Fruit fly (Drosophila melanogaster) whole organism, embryonic: ENCODE results near the gene eEF1delta.
A peak's percentile ranks its signal among the peaks of the same experiment; 100 is the strongest.

Source experiments
- Bdp1 ChIP-seq: fragments of 200-800 bp; sonication (Bioruptor generic); optimal IDR thresholded peaks from 3 replicates; lab custom pipeline; 2016; ENCODE audit warnings: missing biosample characterization, missing genetic modification characterization
- CG10274 ChIP-seq: fragments of 200-800 bp; sonication (Bioruptor generic); optimal IDR thresholded peaks from 3 replicates; lab custom pipeline; 2017; ENCODE audit warnings: missing biosample characterization, mild to moderate bottlenecking, missing genetic modification characterization
- CG10431 ChIP-seq: fragments of 200-800 bp; sonication (Bioruptor generic); optimal IDR thresholded peaks from 3 replicates; lab custom pipeline; 2018; ENCODE audit warnings: missing biosample characterization, mild to moderate bottlenecking, missing genetic modification characterization
- CG10979 ChIP-seq: fragments of 200-800 bp; sonication (Bioruptor generic); optimal IDR thresholded peaks from 2 replicates; lab custom pipeline; 2018; ENCODE audit warnings: missing biosample characterization, mild to moderate bottlenecking, missing genetic modification characterization, moderate library complexity
- CG11398 ChIP-seq: fragments of 200-800 bp; sonication (Bioruptor generic); optimal IDR thresholded peaks from 2 replicates; lab custom pipeline; 2016; ENCODE audit warnings: missing biosample characterization, missing genetic modification characterization
- CG11696 ChIP-seq: fragments of 200-800 bp; sonication (Bioruptor generic); IDR thresholded peaks from 2 replicates; pipeline ENCODE4 v1.3.6; 2022; ENCODE audit warnings: missing biosample characterization, missing genetic modification characterization
- CG12659 ChIP-seq: fragments of 200-800 bp; sonication (Bioruptor generic); optimal IDR thresholded peaks from 3 replicates; lab custom pipeline; 2017; ENCODE audit warnings: mild to moderate bottlenecking, missing biosample characterization, missing genetic modification reagents, missing genetic modification characterization
- CG13624 ChIP-seq: fragments of 200-800 bp; sonication (Bioruptor generic); optimal IDR thresholded peaks from 2 replicates; lab custom pipeline; 2016; ENCODE audit warnings: missing biosample characterization, missing genetic modification characterization
- CG15073 ChIP-seq: fragments of 200-800 bp; sonication (Bioruptor generic); optimal IDR thresholded peaks from 2 replicates; lab custom pipeline; 2016; ENCODE audit warnings: missing biosample characterization, missing genetic modification characterization
- CG17912 ChIP-seq: fragments of 200-800 bp; sonication (Bioruptor generic); optimal IDR thresholded peaks from 2 replicates; lab custom pipeline; 2018; ENCODE audit warnings: missing biosample characterization, mild to moderate bottlenecking, missing genetic modification characterization
- CG18599 ChIP-seq: fragments of 200-800 bp; sonication (Bioruptor generic); optimal IDR thresholded peaks from 3 replicates; lab custom pipeline; 2017; ENCODE audit warnings: missing biosample characterization, missing genetic modification characterization, mild to moderate bottlenecking, moderate library complexity, missing genetic modification reagents
- CG2678 ChIP-seq: fragments of 200-800 bp; sonication (Bioruptor generic); optimal IDR thresholded peaks from 3 replicates; lab custom pipeline; 2019; ENCODE audit warnings: missing biosample characterization, mild to moderate bottlenecking, missing genetic modification characterization, moderate library complexity
- CG32767 ChIP-seq: fragments of 200-800 bp; sonication (Bioruptor generic); IDR thresholded peaks from 2 replicates; pipeline ENCODE4 v1.3.6; 2022; ENCODE audit warnings: missing biosample characterization, missing genetic modification characterization
- CG33557 ChIP-seq: fragments of 200-800 bp; sonication (Bioruptor generic); optimal IDR thresholded peaks from 2 replicates; lab custom pipeline; 2019; ENCODE audit warnings: missing biosample characterization, mild to moderate bottlenecking, missing genetic modification characterization, moderate library complexity
- CG34376 ChIP-seq: fragments of 200-800 bp; sonication (Bioruptor generic); optimal IDR thresholded peaks from 2 replicates; lab custom pipeline; 2018; ENCODE audit warnings: missing biosample characterization, mild to moderate bottlenecking, missing genetic modification characterization
- CG3838 ChIP-seq: fragments of 200-800 bp; sonication (Bioruptor generic); optimal IDR thresholded peaks from 3 replicates; lab custom pipeline; 2016; ENCODE audit warnings: missing biosample characterization, missing genetic modification characterization
- CG4424 ChIP-seq: fragments of 200-800 bp; sonication (Bioruptor generic); optimal IDR thresholded peaks from 3 replicates; lab custom pipeline; 2016; ENCODE audit warnings: missing biosample characterization, missing genetic modification characterization
- CG6813 ChIP-seq: fragments of 200-800 bp; sonication (Bioruptor generic); optimal IDR thresholded peaks from 2 replicates; lab custom pipeline; 2017; ENCODE audit warnings: missing biosample characterization, missing genetic modification characterization, mild to moderate bottlenecking, moderate library complexity, missing genetic modification reagents
- CG8290 ChIP-seq, 3 experiments: fragments of 200-800 bp; sonication (Bioruptor generic); optimal IDR thresholded peaks; 2 replicates each; lab custom pipeline; 2016 to 2019; ENCODE audit warnings: missing biosample characterization in 3 of 3, missing genetic modification characterization in 3 of 3, mild to moderate bottlenecking in 2 of 3, moderate library complexity in 1 of 3
- CG9609 ChIP-seq: fragments of 200-800 bp; sonication (Bioruptor generic); optimal IDR thresholded peaks from 3 replicates; lab custom pipeline; 2016; ENCODE audit warnings: missing biosample characterization, missing genetic modification characterization
- D19B ChIP-seq: fragments of 200-800 bp; sonication (Bioruptor generic); optimal IDR thresholded peaks from 2 replicates; lab custom pipeline; 2017; ENCODE audit warnings: missing biosample characterization, mild to moderate bottlenecking, missing genetic modification characterization
- Jarid2 ChIP-seq: fragments of 200-800 bp; sonication (Bioruptor generic); optimal IDR thresholded peaks from 3 replicates; lab custom pipeline; 2017; ENCODE audit warnings: mild to moderate bottlenecking, missing biosample characterization, missing genetic modification reagents, missing genetic modification characterization
- Lhr ChIP-seq: fragments of 200-800 bp; sonication (Bioruptor generic); optimal IDR thresholded peaks from 3 replicates; lab custom pipeline; 2017; ENCODE audit warnings: mild to moderate bottlenecking, missing biosample characterization, missing genetic modification reagents, missing genetic modification characterization
- PHDP ChIP-seq: fragments of 200-800 bp; sonication (Bioruptor generic); optimal IDR thresholded peaks from 3 replicates; lab custom pipeline; 2018; ENCODE audit warnings: missing biosample characterization, mild to moderate bottlenecking, missing genetic modification characterization, moderate library complexity
- Side ChIP-seq: fragments of 200-800 bp; sonication (Bioruptor generic); optimal IDR thresholded peaks from 2 replicates; lab custom pipeline; 2016; ENCODE audit warnings: missing biosample characterization, missing genetic modification characterization
- Sry-β ChIP-seq: fragments of 200-800 bp; sonication (Bioruptor generic); optimal IDR thresholded peaks from 2 replicates; lab custom pipeline; 2018; ENCODE audit warnings: missing biosample characterization, mild to moderate bottlenecking, missing genetic modification characterization, moderate library complexity
- Stat92E ChIP-seq, 3 experiments: fragments of >200 bp in 2 of 3; fragments of 200-800 bp in 1 of 3; sonication (Bioruptor generic) in 1 of 3; optimal IDR thresholded peaks; 2 replicates each; lab custom pipeline; 2017 to 2019; ENCODE audit warnings: missing biosample characterization in 3 of 3, missing genetic modification characterization in 3 of 3, mild to moderate bottlenecking in 1 of 3, moderate library complexity in 1 of 3
- ash1 ChIP-seq: fragments of 200-800 bp; sonication (Bioruptor generic); optimal IDR thresholded peaks from 2 replicates; lab custom pipeline; 2018; ENCODE audit warnings: missing biosample characterization, mild to moderate bottlenecking, missing genetic modification characterization
- br ChIP-seq: fragments of >200 bp; optimal IDR thresholded peaks from 2 replicates; lab custom pipeline; 2017
- btn ChIP-seq: fragments of 200-800 bp; sonication (Bioruptor generic); optimal IDR thresholded peaks from 2 replicates; lab custom pipeline; 2016; ENCODE audit warnings: missing biosample characterization, missing genetic modification characterization
- chinmo ChIP-seq: fragments of 200-800 bp; sonication (Bioruptor generic); IDR thresholded peaks from 4 replicates; pipeline ENCODE4 v1.3.6; 2022; ENCODE audit warnings: missing biosample characterization, missing genetic modification characterization; ENCODE audit not compliant: partially characterized antibody
- ci ChIP-seq: fragments of 200-800 bp; sonication (Bioruptor generic); IDR thresholded peaks from 3 replicates; pipeline ENCODE4 v1.3.6; 2022; ENCODE audit warnings: missing biosample characterization, missing genetic modification characterization
- crp ChIP-seq, 2 experiments: fragments of 200-800 bp; sonication (Bioruptor generic); optimal IDR thresholded peaks; 2 replicates in 1 of 2; 3 replicates in 1 of 2; lab custom pipeline; 2017; ENCODE audit warnings: missing biosample characterization in 2 of 2, missing genetic modification characterization in 2 of 2, mild to moderate bottlenecking in 1 of 2, moderate library complexity in 1 of 2
- da ChIP-seq: fragments of 200-800 bp; sonication (Bioruptor generic); optimal IDR thresholded peaks from 2 replicates; lab custom pipeline; 2016; ENCODE audit warnings: missing biosample characterization, missing genetic modification characterization
- en ChIP-seq: fragments of 200-800 bp; sonication (Bioruptor generic); optimal IDR thresholded peaks from 2 replicates; lab custom pipeline; 2016; ENCODE audit warnings: missing biosample characterization, missing genetic modification characterization
- ftz-f1 ChIP-seq: fragments of 200-800 bp; sonication (Bioruptor generic); optimal IDR thresholded peaks from 2 replicates; lab custom pipeline; 2016; ENCODE audit warnings: missing biosample characterization, missing genetic modification characterization
- ken ChIP-seq: fragments of 200-800 bp; sonication (Bioruptor generic); IDR thresholded peaks from 3 replicates; pipeline ENCODE4 v1.3.6; 2022; ENCODE audit warnings: missing biosample characterization, missing genetic modification characterization
- lov ChIP-seq, 2 experiments: fragments of 200-800 bp in 1 of 2; fragments of >200 bp in 1 of 2; sonication (Bioruptor generic) in 1 of 2; IDR thresholded peaks in 1 of 2; optimal IDR thresholded peaks in 1 of 2; 2 replicates in 1 of 2; 3 replicates in 1 of 2; pipeline versions ENCODE4 v1.3.6 to Lab custom; 2017 to 2022; ENCODE audit warnings: missing biosample characterization in 1 of 2, missing genetic modification characterization in 1 of 2
- luna ChIP-seq: fragments of 200-800 bp; sonication (Bioruptor generic); optimal IDR thresholded peaks from 2 replicates; lab custom pipeline; 2016; ENCODE audit warnings: missing biosample characterization, missing genetic modification characterization
- maf-S ChIP-seq: fragments of 200-800 bp; sonication (Bioruptor generic); optimal IDR thresholded peaks from 2 replicates; lab custom pipeline; 2016; ENCODE audit warnings: missing biosample characterization, missing genetic modification characterization
- phol ChIP-seq: fragments of 200-800 bp; sonication (Bioruptor generic); optimal IDR thresholded peaks from 3 replicates; lab custom pipeline; 2018; ENCODE audit warnings: missing biosample characterization, mild to moderate bottlenecking, missing genetic modification characterization, moderate library complexity
- pnt ChIP-seq: fragments of 200-800 bp; sonication (Bioruptor generic); optimal IDR thresholded peaks from 3 replicates; lab custom pipeline; 2016; ENCODE audit warnings: missing biosample characterization, missing genetic modification characterization
- psq ChIP-seq: fragments of 200-800 bp; sonication (Bioruptor generic); optimal IDR thresholded peaks from 2 replicates; lab custom pipeline; 2017; ENCODE audit warnings: missing biosample characterization, missing genetic modification characterization
- scrt ChIP-seq: fragments of 200-800 bp; sonication (Bioruptor generic); optimal IDR thresholded peaks from 2 replicates; lab custom pipeline; 2018; ENCODE audit warnings: missing biosample characterization, mild to moderate bottlenecking, missing genetic modification characterization, moderate library complexity
- shn ChIP-seq: fragments of 200-800 bp; sonication (Bioruptor generic); optimal IDR thresholded peaks from 3 replicates; lab custom pipeline; 2016; ENCODE audit warnings: missing biosample characterization, missing genetic modification characterization
- toy ChIP-seq: fragments of 200-800 bp; sonication (Bioruptor generic); IDR thresholded peaks from 2 replicates; pipeline ENCODE4 v1.3.6; 2022; ENCODE audit warnings: missing biosample characterization, missing genetic modification characterization
- ttk ChIP-seq: fragments of 200-800 bp; sonication (Bioruptor generic); IDR thresholded peaks from 2 replicates; pipeline ENCODE4 v2.1.2; 2022; ENCODE audit warnings: missing biosample characterization, missing genetic modification characterization
- vnd ChIP-seq: fragments of 200-800 bp; sonication (Bioruptor generic); IDR thresholded peaks from 3 replicates; pipeline ENCODE4 v1.3.6; 2022; ENCODE audit warnings: missing biosample characterization, missing genetic modification characterization; ENCODE audit not compliant: partially characterized antibody
- zfh2 ChIP-seq: fragments of 200-800 bp; sonication (Bioruptor generic); optimal IDR thresholded peaks from 2 replicates; lab custom pipeline; 2016; ENCODE audit warnings: missing biosample characterization, missing genetic modification characterization

Gene eEF1delta

DNA sequence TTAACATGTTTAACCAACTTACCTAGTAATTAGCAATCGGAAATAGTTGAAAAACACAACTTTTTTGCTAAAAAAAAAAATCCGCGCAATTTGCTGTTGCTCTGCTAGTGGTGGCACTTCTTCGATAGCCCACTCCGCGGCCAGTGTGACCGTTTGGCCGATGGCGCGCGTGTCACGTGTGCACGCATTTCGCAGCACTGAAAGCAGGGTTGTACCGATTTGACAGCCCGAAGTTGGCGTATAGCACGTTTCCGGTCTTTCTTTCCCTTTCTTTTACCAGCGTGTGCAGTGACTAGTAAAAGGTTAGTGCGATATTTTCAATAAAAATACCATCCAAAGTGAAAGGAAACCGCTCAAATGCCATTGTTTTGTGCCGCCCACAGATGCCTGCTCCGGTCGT, 31.5 kb upstream of the eEF1delta start, which contains the start of the genes Ripalpha and RpL7 (continued):
- TF ChIP-seq CG11398 (GFP tag; lab: Kevin White, UChicago) (peak; percentile 98), CG9609 (GFP tag; lab: Kevin White, UChicago) (peak; percentile 98), CG11696 (GFP tag; lab: Robert Waterston, UW) (peak; percentile 83), ftz-f1 (GFP tag; lab: Kevin White, UChicago) (peak; percentile 97), Jarid2 (GFP tag; lab: Kevin White, UChicago) (peak; percentile 93), CG8290 (GFP tag; optimal IDR thresholded peaks at IDR 0.05; lab: Kevin White, UChicago) (peak; percentile 96), CG8290 (tag; optimal IDR thresholded peaks at IDR 0.05; lab: Kevin White, UChicago) (peak; percentile 95 to 99), Lhr (GFP tag; lab: Kevin White, UChicago) (peak; percentile 98), ci (GFP tag; lab: Robert Waterston, UW) (peak; percentile 100), vnd (GFP tag; lab: Robert Waterston, UW) (peak; percentile 88), pnt (GFP tag; lab: Kevin White, UChicago) (peak; percentile 85), da (GFP tag; lab: Kevin White, UChicago) (peak; percentile 98), CG34376 (GFP tag; lab: Kevin White, UChicago) (peak; percentile 99), CG6813 (GFP tag; lab: Kevin White, UChicago) (peak; percentile 99), CG17912 (GFP tag; lab: Kevin White, UChicago) (peak; percentile 99), CG10979 (tag; lab: Kevin White, UChicago) (peak; percentile 86), lov (optimal IDR thresholded peaks at IDR 0.05; lab: Kevin White, UChicago) (no peak), lov (GFP tag; IDR thresholded peaks at IDR 0.05; lab: Robert Waterston, UW) (peak; percentile 99), en (GFP tag; lab: Kevin White, UChicago) (peak; percentile 98), CG32767 (peak; percentile 77), CG33557 (GFP tag; lab: Kevin White, UChicago) (peak; percentile 94), maf-S (GFP tag; lab: Kevin White, UChicago) (peak; percentile 98), phol (peak; percentile 97), ken (peak; percentile 98), ttk (GFP tag; lab: Robert Waterston, UW) (peak; percentile 96), CG10431 (peak; percentile 97), Side (GFP tag; lab: Kevin White, UChicago) (peak; percentile 98), Bdp1 (peak; percentile 94), psq (peak; percentile 94), CG13624 (GFP tag; lab: Kevin White, UChicago) (peak; percentile 99), br (lab: Kevin White, UChicago) (no peak), zfh2 (GFP tag; lab: Kevin White, UChicago) (peak; percentile 98), D19B (GFP tag; lab: Kevin White, UChicago) (peak; percentile 91), luna (GFP tag; lab: Kevin White, UChicago) (peak; percentile 95), CG3838 (GFP tag; lab: Kevin White, UChicago) (peak; percentile 94), Stat92E (GFP tag; optimal IDR thresholded peaks at IDR 0.05; lab: Kevin White, UChicago) (peak in 1 of 3 experiments; percentile 58), CG18599 (peak; percentile 98), Sry-β (GFP tag; lab: Kevin White, UChicago) (peak; percentile 76), ash1 (GFP tag; lab: Kevin White, UChicago) (peak; percentile 100), btn (GFP tag; lab: Kevin White, UChicago) (peak; percentile 97), CG10274 (peak; percentile 95), toy (no peak; the same call in 1 of the 2 replicates), CG4424 (GFP tag; lab: Kevin White, UChicago) (peak; percentile 97), CG12659 (GFP tag; lab: Kevin White, UChicago) (peak; percentile 100), crp (GFP tag; optimal IDR thresholded peaks at IDR 0.05; lab: Kevin White, UChicago) (peak in 1 of 2 experiments; percentile 77), PHDP (tag; lab: Kevin White, UChicago) (peak; percentile 96), CG2678 (peak; percentile 90), scrt (GFP tag; lab: Kevin White, UChicago) (peak; percentile 95), CG15073 (GFP tag; lab: Kevin White, UChicago) (peak; percentile 66), chinmo (GFP tag; lab: Robert Waterston, UW) (peak; percentile 91), shn (GFP tag; lab: Kevin White, UChicago) (peak; percentile 99)
